Fruit fly (Drosophila melanogaster) S2 (cell line): Measurements from ENCODE around the gene CG33630.

Experiments used
- CG8478 ChIP-seq: fragments of >200 bp; optimal IDR thresholded peaks from 2 replicates; lab custom pipeline; 2018
- CTCF ChIP-seq, 2 experiments: fragments of >200 bp; optimal IDR thresholded peaks; 2 replicates each; lab custom pipeline; 2018

dm6 chr3R:10034995-10035446 is 27.4 kb upstream of the CG33630 start:
- TF ChIP-seq CG8478 = no peak
- no peak for TF ChIP-seq CTCF (optimal IDR thresholded peaks at IDR 0.05; lab: Kevin White, UChicago)
